Worm (Caenorhabditis elegans): ENCODE data around the gene ipla-5.

DNA sequence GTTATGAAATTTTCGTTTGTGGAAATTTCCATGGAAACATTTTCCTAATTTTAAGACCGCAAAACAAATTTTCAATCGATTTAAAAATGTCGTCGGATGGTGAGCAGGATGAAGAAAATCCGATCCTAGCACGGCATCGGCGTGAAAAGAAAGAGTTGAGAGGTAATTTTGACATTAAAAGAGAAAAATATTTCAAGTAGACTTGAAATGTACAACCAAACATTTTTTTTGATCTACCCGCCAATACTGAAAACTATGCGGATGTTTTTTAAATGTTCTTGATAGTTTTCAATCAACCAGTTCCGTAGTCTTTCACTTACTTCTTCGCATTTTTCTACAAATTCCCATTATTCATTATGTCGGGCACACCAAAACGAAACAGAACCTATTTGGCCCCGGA is 13.1 kb downstream of the ipla-5 start, which contains the start of gene otub-3:
- no peak for TF ChIP-seq unc-62 (GFP tag; optimal IDR thresholded peaks at IDR 0.05)
- no peak for TF ChIP-seq elt-3 (tag; optimal IDR thresholded peaks at IDR 0.05)
- TF ChIP-seq lin-39 (tag; optimal IDR thresholded peaks at IDR 0.05): no peak
- no peak for TF ChIP-seq C34F6.9 (tag; optimal IDR thresholded peaks at IDR 0.05)
- no peak for TF ChIP-seq alr-1 (tag; optimal IDR thresholded peaks at IDR 0.05)
- TF ChIP-seq aly-2 (tag; optimal IDR thresholded peaks at IDR 0.05): no peak
- no peak for TF ChIP-seq nhr-77 (tag; optimal IDR thresholded peaks at IDR 0.05)
- no peak for TF ChIP-seq nhr-237 (tag; optimal IDR thresholded peaks at IDR 0.05)
- TF ChIP-seq ama-1 (optimal IDR thresholded peaks at IDR 0.05): no peak
- TF ChIP-seq lin-13 (GFP tag; optimal IDR thresholded peaks at IDR 0.05): no peak
- TF ChIP-seq sma-3 (GFP tag; optimal IDR thresholded peaks at IDR 0.05): no peak
- TF ChIP-seq nhr-12 (tag; optimal IDR thresholded peaks at IDR 0.05): no peak
